ENCODE assay signal across 3 worm cellular contexts in the genomic region with DNA sequence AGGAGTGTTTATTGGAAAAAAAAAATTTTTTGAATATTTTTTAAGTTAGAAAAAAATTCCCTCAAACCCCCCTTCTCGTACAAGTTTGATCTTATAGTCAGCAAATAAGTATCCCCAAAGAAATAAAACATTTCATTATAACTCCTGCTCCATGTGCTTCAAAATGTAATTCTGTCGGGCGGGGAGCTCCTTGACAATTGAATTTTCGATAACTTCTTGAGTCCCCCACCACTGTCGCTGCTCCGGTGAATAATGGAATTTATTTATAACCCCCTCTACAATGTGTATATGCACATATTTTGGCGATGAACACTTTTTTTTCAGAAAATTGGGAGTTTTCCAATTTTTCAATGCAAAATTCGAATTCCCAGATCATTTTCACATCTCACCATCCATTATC.
TF ChIP-seq lines count a peak whose summit lies in the region.

No protein-coding gene starts in this region.

TF ChIP-seq in whole organism, L4 larva, 104 proteins besides CTCF, POLR2A, EP300 and RAD21:
- TF ChIP-seq ces-1 (GFP tag; optimal IDR thresholded peaks at IDR 0.05; lab: Kevin White, UChicago) (peak; percentile 13), dmd-9 (GFP tag; IDR thresholded peaks at IDR 0.05; lab: Robert Waterston, UW) (no peak)
TF ChIP-seq in whole organism, L4 larva: peak in this region for 1.

TF ChIP-seq in whole organism, late embryonic, 69 proteins besides CTCF, POLR2A, EP300 and RAD21:
- TF ChIP-seq unc-42 (tag; optimal IDR thresholded peaks at IDR 0.05; lab: Kevin White, UChicago) (peak; percentile 87), ceh-2 (tag; optimal IDR thresholded peaks at IDR 0.05; lab: Kevin White, UChicago) (no peak)

TF ChIP-seq in whole organism, mixed stage, embryonic, 35 proteins besides CTCF, POLR2A, EP300 and RAD21:
- no peak for TF ChIP-seq unc-120 (tag; optimal IDR thresholded peaks at IDR 0.05; lab: Kevin White, UChicago; ENCODE audit: poor library complexity, severe bottlenecking)
- TF ChIP-seq ceh-43 (GFP tag; optimal IDR thresholded peaks at IDR 0.05; lab: Kevin White, UChicago) = no peak
- peak; percentile 89 for TF ChIP-seq ces-1 (GFP tag; optimal IDR thresholded peaks at IDR 0.05; lab: Kevin White, UChicago)
- TF ChIP-seq lin-13 (tag; optimal IDR thresholded peaks at IDR 0.05; lab: Kevin White, UChicago) = no peak
